Fruit fly (Drosophila melanogaster) whole organism, prepupa: ENCODE results near the gene Polr2B.

Experiments
- Blimp-1 ChIP-seq: fragments of 200-800 bp; sonication (Bioruptor generic); optimal IDR thresholded peaks from 3 replicates; lab custom pipeline; 2017; ENCODE audit warnings: missing biosample characterization, missing genetic modification characterization, mild to moderate bottlenecking, moderate library complexity, missing genetic modification reagents
- CG10631 ChIP-seq: fragments of 200-800 bp; sonication (Bioruptor generic); optimal IDR thresholded peaks from 2 replicates; lab custom pipeline; 2016; ENCODE audit warnings: missing biosample characterization, missing genetic modification characterization
- CG10669 ChIP-seq: fragments of 200-800 bp; sonication (Bioruptor generic); optimal IDR thresholded peaks from 3 replicates; lab custom pipeline; 2018; ENCODE audit warnings: missing biosample characterization, mild to moderate bottlenecking, missing genetic modification characterization, moderate library complexity
- CG11294 ChIP-seq: fragments of 200-800 bp; sonication (Bioruptor generic); IDR thresholded peaks from 2 replicates; pipeline ENCODE4 v1.3.6; 2022; ENCODE audit warnings: missing biosample characterization, missing genetic modification characterization
- CG15336 ChIP-seq: fragments of 200-800 bp; sonication (Bioruptor generic); IDR thresholded peaks from 2 replicates; pipeline ENCODE4 v1.3.6; 2022; ENCODE audit warnings: missing biosample characterization, missing genetic modification characterization
- CG1621 ChIP-seq: fragments of 200-800 bp; sonication (Bioruptor generic); optimal IDR thresholded peaks from 3 replicates; lab custom pipeline; 2018; ENCODE audit warnings: missing biosample characterization, mild to moderate bottlenecking, missing genetic modification characterization
- CG16779 ChIP-seq: fragments of 200-800 bp; sonication (Bioruptor generic); optimal IDR thresholded peaks from 3 replicates; lab custom pipeline; 2017; ENCODE audit warnings: missing biosample characterization, mild to moderate bottlenecking, missing genetic modification characterization
- CG3032 ChIP-seq: fragments of 200-800 bp; optimal IDR thresholded peaks from 2 replicates; lab custom pipeline; 2019; ENCODE audit warnings: missing biosample characterization, mild to moderate bottlenecking, missing genetic modification characterization, moderate library complexity
- CG3919 ChIP-seq: fragments of 200-800 bp; sonication (Bioruptor generic); optimal IDR thresholded peaks from 3 replicates; lab custom pipeline; 2016; ENCODE audit warnings: missing biosample characterization, missing genetic modification characterization
- CG4318 ChIP-seq: fragments of 200-800 bp; sonication (Bioruptor generic); optimal IDR thresholded peaks from 3 replicates; lab custom pipeline; 2017; ENCODE audit warnings: missing biosample characterization, mild to moderate bottlenecking, missing genetic modification characterization
- CG6163 ChIP-seq: fragments of 200-800 bp; sonication (Bioruptor generic); IDR thresholded peaks from 3 replicates; pipeline ENCODE4 v1.3.6; 2022; ENCODE audit warnings: missing biosample characterization, missing genetic modification characterization
- CG6792 ChIP-seq: fragments of 200-800 bp; sonication (Bioruptor generic); optimal IDR thresholded peaks from 3 replicates; lab custom pipeline; 2016; ENCODE audit warnings: missing biosample characterization, missing genetic modification characterization
- CG6808 ChIP-seq: fragments of 200-800 bp; sonication (Bioruptor generic); optimal IDR thresholded peaks from 3 replicates; lab custom pipeline; 2017; ENCODE audit warnings: missing biosample characterization, missing genetic modification characterization, mild to moderate bottlenecking, moderate library complexity, missing genetic modification reagents
- CG7368 ChIP-seq: fragments of 200-800 bp; sonication (Bioruptor generic); optimal IDR thresholded peaks from 3 replicates; lab custom pipeline; 2016; ENCODE audit warnings: missing biosample characterization, missing genetic modification characterization
- CG8119 ChIP-seq: fragments of 200-800 bp; sonication (Bioruptor generic); IDR thresholded peaks from 3 replicates; pipeline ENCODE4 v1.3.6; 2022; ENCODE audit warnings: missing biosample characterization, missing genetic modification characterization
- CG8632 ChIP-seq: fragments of 200-800 bp; sonication (Bioruptor generic); optimal IDR thresholded peaks from 3 replicates; lab custom pipeline; 2016; ENCODE audit warnings: missing biosample characterization, missing genetic modification characterization
- Eip78C ChIP-seq: fragments of 200-800 bp; sonication (Bioruptor generic); peaks from one replicate; lab custom pipeline; 2016; ENCODE audit warnings: missing biosample characterization, missing genetic modification characterization
- Eip93F ChIP-seq: fragments of 200-800 bp; sonication (Bioruptor generic); optimal IDR thresholded peaks from 2 replicates; lab custom pipeline; 2016; ENCODE audit warnings: missing biosample characterization, mild to moderate bottlenecking, missing genetic modification characterization
- Ets21C ChIP-seq: fragments of 200-800 bp; sonication (Bioruptor generic); optimal IDR thresholded peaks from 3 replicates; lab custom pipeline; 2016; ENCODE audit warnings: missing biosample characterization, missing genetic modification characterization
- Ets96B ChIP-seq: fragments of 200-800 bp; optimal IDR thresholded peaks from 2 replicates; lab custom pipeline; 2019; ENCODE audit warnings: missing biosample characterization, mild to moderate bottlenecking, missing genetic modification characterization, moderate library complexity
- Gug ChIP-seq: fragments of 200-800 bp; sonication (Bioruptor generic); IDR thresholded peaks from 2 replicates; pipeline ENCODE4 v1.3.6; 2022; ENCODE audit warnings: missing biosample characterization, missing genetic modification characterization
- Hr38 ChIP-seq: sonication (Bioruptor generic); optimal IDR thresholded peaks from 2 replicates; lab custom pipeline; 2016; ENCODE audit warnings: missing biosample characterization, missing genetic modification characterization
- Hr39 ChIP-seq: fragments of 200-800 bp; sonication (Bioruptor generic); optimal IDR thresholded peaks from 2 replicates; lab custom pipeline; 2016; ENCODE audit warnings: missing biosample characterization, missing genetic modification characterization
- Lpt ChIP-seq: fragments of 200-800 bp; sonication (Bioruptor generic); optimal IDR thresholded peaks from 3 replicates; lab custom pipeline; 2016; ENCODE audit warnings: missing biosample characterization, missing genetic modification characterization
- Met ChIP-seq: fragments of 200-800 bp; sonication (Bioruptor generic); optimal IDR thresholded peaks from 3 replicates; lab custom pipeline; 2016; ENCODE audit warnings: missing biosample characterization, missing genetic modification characterization
- OdsH ChIP-seq: fragments of 200-800 bp; sonication (Bioruptor generic); optimal IDR thresholded peaks from 3 replicates; lab custom pipeline; 2016; ENCODE audit warnings: missing biosample characterization, missing genetic modification characterization
- Smox ChIP-seq: fragments of 200-800 bp; sonication (Bioruptor generic); optimal IDR thresholded peaks from 3 replicates; lab custom pipeline; 2016; ENCODE audit warnings: missing biosample characterization, missing genetic modification characterization
- Sox14 ChIP-seq: fragments of 200-800 bp; sonication (Bioruptor generic); optimal IDR thresholded peaks from 3 replicates; lab custom pipeline; 2016; ENCODE audit warnings: missing biosample characterization, missing genetic modification characterization
- Sox15 ChIP-seq: fragments of 200-800 bp; sonication (Bioruptor generic); optimal IDR thresholded peaks from 3 replicates; lab custom pipeline; 2016; ENCODE audit warnings: missing biosample characterization, missing genetic modification characterization
- achi ChIP-seq: fragments of 200-800 bp; sonication (Bioruptor generic); optimal IDR thresholded peaks from 3 replicates; lab custom pipeline; 2016; ENCODE audit warnings: missing biosample characterization, missing genetic modification characterization
- acj6 ChIP-seq: fragments of 200-800 bp; sonication (Bioruptor generic); optimal IDR thresholded peaks from 3 replicates; lab custom pipeline; 2016; ENCODE audit warnings: missing biosample characterization, missing genetic modification characterization
- cyc ChIP-seq: fragments of 200-800 bp; sonication (Bioruptor generic); optimal IDR thresholded peaks from 3 replicates; lab custom pipeline; 2016; ENCODE audit warnings: missing biosample characterization, missing genetic modification characterization
- dac ChIP-seq: fragments of 200-800 bp; sonication (Bioruptor generic); optimal IDR thresholded peaks from 2 replicates; lab custom pipeline; 2017; ENCODE audit warnings: missing biosample characterization, mild to moderate bottlenecking, missing genetic modification characterization
- dsx ChIP-seq: fragments of 200-800 bp; optimal IDR thresholded peaks from 3 replicates; lab custom pipeline; 2019; ENCODE audit warnings: missing biosample characterization, mild to moderate bottlenecking, missing genetic modification characterization, moderate library complexity; ENCODE audit not compliant: poor library complexity, severe bottlenecking
- eg ChIP-seq: fragments of 200-800 bp; sonication (Bioruptor generic); IDR thresholded peaks from 3 replicates; pipeline ENCODE4 v1.3.6; 2022; ENCODE audit warnings: missing biosample characterization, missing genetic modification characterization
- esn ChIP-seq: fragments of 200-800 bp; sonication (Bioruptor generic); optimal IDR thresholded peaks from 2 replicates; lab custom pipeline; 2016; ENCODE audit warnings: missing biosample characterization, mild to moderate bottlenecking, missing genetic modification characterization, moderate library complexity
- fkh ChIP-seq: fragments of 200-800 bp; sonication (Bioruptor generic); optimal IDR thresholded peaks from 3 replicates; lab custom pipeline; 2017; ENCODE audit warnings: missing biosample characterization, mild to moderate bottlenecking, missing genetic modification characterization, moderate library complexity
- lz ChIP-seq: fragments of 200-800 bp; sonication (Bioruptor generic); optimal IDR thresholded peaks from 3 replicates; lab custom pipeline; 2016; ENCODE audit warnings: missing biosample characterization, missing genetic modification characterization
- net ChIP-seq: fragments of 200-800 bp; sonication (Bioruptor generic); optimal IDR thresholded peaks from 3 replicates; lab custom pipeline; 2016; ENCODE audit warnings: missing biosample characterization, missing genetic modification characterization
- pdm3 ChIP-seq: fragments of 200-800 bp; sonication (Bioruptor generic); optimal IDR thresholded peaks from 3 replicates; lab custom pipeline; 2016; ENCODE audit warnings: missing biosample characterization, missing genetic modification characterization
- salr ChIP-seq, 2 experiments: fragments of 200-800 bp; sonication (Bioruptor generic); optimal IDR thresholded peaks; 3 replicates each; lab custom pipeline; 2016 to 2018; ENCODE audit warnings: missing biosample characterization in 2 of 2, missing genetic modification characterization in 2 of 2, mild to moderate bottlenecking in 1 of 2
- spab ChIP-seq: fragments of 200-800 bp; sonication (Bioruptor generic); optimal IDR thresholded peaks from 2 replicates; lab custom pipeline; 2017; ENCODE audit warnings: missing biosample characterization, mild to moderate bottlenecking, missing genetic modification characterization, missing genetic modification reagents
- svp ChIP-seq: fragments of 200-800 bp; sonication (Bioruptor generic); peaks from one replicate; lab custom pipeline; 2016; ENCODE audit warnings: missing biosample characterization, missing genetic modification characterization
- topi ChIP-seq: fragments of 200-800 bp; sonication (Bioruptor generic); optimal IDR thresholded peaks from 3 replicates; lab custom pipeline; 2016; ENCODE audit warnings: missing biosample characterization, missing genetic modification characterization

The Polr2B gene

DNA sequence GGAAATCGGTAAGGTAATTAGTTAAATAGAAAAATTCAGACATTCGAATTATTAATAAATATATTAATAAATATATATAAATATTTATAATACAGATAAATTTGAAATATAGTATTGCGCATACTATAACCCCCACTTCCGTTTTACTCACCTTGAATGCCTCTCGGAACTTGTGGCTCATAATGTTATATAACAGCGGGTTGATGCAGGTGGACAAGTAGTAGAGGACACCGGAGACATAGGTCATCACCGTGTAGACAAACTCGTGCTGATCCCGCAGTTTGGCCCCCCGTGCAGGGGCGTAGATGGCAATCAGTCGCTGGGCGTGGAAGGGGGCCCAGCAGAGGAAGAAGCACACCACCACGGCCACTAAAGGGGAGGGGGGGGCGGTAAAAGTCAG, 24.6 kb upstream of the Polr2B start:
- no peak for TF ChIP-seq CG10631 (GFP tag; lab: Kevin White, UChicago)
- TF ChIP-seq CG6163 (GFP tag; lab: Robert Waterston, UW): no peak
- TF ChIP-seq lz (GFP tag; lab: Kevin White, UChicago): no peak
- TF ChIP-seq CG8119 (GFP tag; lab: Robert Waterston, UW): no peak
- TF ChIP-seq Ets96B (tag; lab: Kevin White, UChicago): no peak
- no peak for TF ChIP-seq CG3919
- TF ChIP-seq cyc (GFP tag; lab: Kevin White, UChicago): no peak
- TF ChIP-seq Hr38 (GFP tag; lab: Kevin White, UChicago): no peak
- no peak for TF ChIP-seq fkh (GFP tag; lab: Kevin White, UChicago)
- no peak for TF ChIP-seq Lpt (GFP tag; lab: Kevin White, UChicago)
- no peak for TF ChIP-seq topi
- TF ChIP-seq Gug: no peak
- TF ChIP-seq Hr39 (GFP tag; lab: Kevin White, UChicago): no peak
- no peak for TF ChIP-seq CG16779 (tag; lab: Kevin White, UChicago)
- TF ChIP-seq Blimp-1: no peak
- TF ChIP-seq achi (GFP tag; lab: Kevin White, UChicago): no peak
- TF ChIP-seq Eip93F (GFP tag; lab: Kevin White, UChicago): no peak
- TF ChIP-seq CG6808 (GFP tag; lab: Kevin White, UChicago): no peak

- TF ChIP-seq acj6 (GFP tag; lab: Kevin White, UChicago): no peak
- no peak for TF ChIP-seq CG10631 (GFP tag; lab: Kevin White, UChicago)
- TF ChIP-seq net (GFP tag; lab: Kevin White, UChicago): no peak
- TF ChIP-seq Gug: no peak
- no peak for TF ChIP-seq Sox15 (GFP tag; lab: Kevin White, UChicago)
- TF ChIP-seq CG15336 (GFP tag; lab: Robert Waterston, UW): no peak
- TF ChIP-seq OdsH (GFP tag; lab: Kevin White, UChicago): no peak
- no peak for TF ChIP-seq CG3032 (tag; lab: Kevin White, UChicago)
- no peak for TF ChIP-seq CG6792
- TF ChIP-seq Eip93F (GFP tag; lab: Kevin White, UChicago): no peak
- TF ChIP-seq salr (GFP tag; optimal IDR thresholded peaks at IDR 0.05; lab: Kevin White, UChicago): no peak
- TF ChIP-seq spab: no peak
- no peak for TF ChIP-seq CG7368 (GFP tag; lab: Kevin White, UChicago)
- no peak for TF ChIP-seq Hr39 (GFP tag; lab: Kevin White, UChicago)
These were observed 22.6 kb upstream of the Polr2B start, which contains the start of gene PK1-R for dm6 chr3R:14103022-14103421. PK1-R (minus strand) TSS chr3R:14103122.

dm6 chr3R:14107597-14107996, 18.0 kb upstream of the Polr2B start:
- TF ChIP-seq dac (GFP tag; lab: Kevin White, UChicago) (no peak), OdsH (GFP tag; lab: Kevin White, UChicago) (no peak), CG3919 (no peak), CG10669 (GFP tag; lab: Kevin White, UChicago) (no peak), CG1621 (tag; lab: Kevin White, UChicago) (no peak), Met (no peak), CG10631 (GFP tag; lab: Kevin White, UChicago) (no peak), net (GFP tag; lab: Kevin White, UChicago) (no peak), Sox14 (GFP tag; lab: Kevin White, UChicago) (no peak), esn (GFP tag; lab: Kevin White, UChicago) (no peak)

DNA sequence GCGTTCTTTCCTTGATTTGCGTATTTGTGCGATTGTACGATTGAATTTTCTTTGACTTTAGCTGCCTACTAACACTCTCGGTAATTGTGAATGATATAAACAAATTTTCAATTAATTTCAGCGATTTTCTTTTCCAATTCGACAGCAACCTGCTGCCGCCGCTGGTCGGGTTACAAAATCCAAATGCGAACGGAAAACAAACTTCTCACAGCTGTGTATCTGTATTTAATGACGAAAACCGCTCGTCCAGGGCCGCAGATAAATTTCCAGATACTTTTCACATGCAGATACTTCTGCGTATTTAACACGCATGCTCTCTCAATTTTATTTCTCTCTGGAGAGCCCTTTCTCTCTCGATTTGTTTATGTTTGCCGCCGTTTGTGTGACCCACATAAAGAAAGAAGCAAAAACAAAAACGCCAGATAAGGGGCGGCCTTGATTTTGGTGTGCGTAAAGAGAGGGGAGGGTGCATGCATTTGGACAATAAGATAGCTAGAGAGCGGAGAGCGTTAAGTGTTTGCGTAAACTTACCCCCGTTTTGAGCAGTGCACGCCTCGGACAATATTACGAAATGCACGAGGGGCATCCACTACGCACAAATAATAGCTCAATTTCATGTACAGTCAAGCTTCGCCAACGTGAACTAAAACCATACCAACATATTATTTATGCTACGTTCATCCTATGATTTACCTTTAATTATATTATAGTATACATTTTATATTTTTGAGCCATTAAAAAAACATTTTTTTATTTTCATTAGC, 17.3 kb upstream of the Polr2B start, which contains the start of gene CG12402:
Gene CG12402 (minus strand): TSS at position 164 of the 764 bp plus-strand sequence.
- TF ChIP-seq CG11294 (GFP tag; lab: Robert Waterston, UW) (peak; percentile 51), CG1621 (tag; lab: Kevin White, UChicago) (no peak), fkh (GFP tag; lab: Kevin White, UChicago) (peak; percentile 94), cyc (GFP tag; lab: Kevin White, UChicago) (no peak), Eip78C (GFP tag; lab: Kevin White, UChicago) (peak; percentile 88), achi (GFP tag; lab: Kevin White, UChicago) (peak; percentile 34), CG6792 (peak; percentile 49), net (GFP tag; lab: Kevin White, UChicago) (peak; percentile 45), svp (GFP tag; lab: Kevin White, UChicago) (no peak), Lpt (GFP tag; lab: Kevin White, UChicago) (peak; percentile 14), Smox (GFP tag; lab: Kevin White, UChicago) (no peak), eg (GFP tag; lab: Robert Waterston, UW) (peak; percentile 69), pdm3 (GFP tag; lab: Kevin White, UChicago) (peak; percentile 49), Ets21C (no peak), CG8119 (GFP tag; lab: Robert Waterston, UW) (peak; percentile 53), Blimp-1 (no peak), CG8632 (peak; percentile 38), Met (no peak), spab (peak; percentile 24), CG4318 (GFP tag; lab: Kevin White, UChicago) (no peak), dsx (GFP tag; lab: Kevin White, UChicago) (no peak)
